Worm (Caenorhabditis elegans) whole organism, L4 larva: ENCODE data around the gene T03D8.6.

Experiments used
- T20F7.1 ChIP-seq: fragments of 200-800 bp; sonication (Bioruptor generic); optimal IDR thresholded peaks from 2 replicates; lab custom pipeline; 2018; ENCODE audit warnings: mild to moderate bottlenecking, missing genetic modification characterization, missing compliant biosample characterization
- T26A8.4 ChIP-seq: fragments of 200-800 bp; sonication (Bioruptor generic); IDR thresholded peaks from 2 replicates; pipeline ENCODE4 v1.3.6; 2022; ENCODE audit warnings: missing genetic modification characterization, missing compliant biosample characterization
- Y48G9A.11 ChIP-seq: fragments of 200-800 bp; sonication (Bioruptor generic); IDR thresholded peaks from 2 replicates; pipeline ENCODE4 v1.3.6; 2022; ENCODE audit warnings: missing genetic modification reagents, missing genetic modification characterization, missing compliant biosample characterization
- Y75B8A.6 ChIP-seq: fragments of 200-800 bp; sonication (Bioruptor generic); IDR thresholded peaks from 2 replicates; pipeline ENCODE4 v1.3.6; 2022; ENCODE audit warnings: missing genetic modification reagents, missing genetic modification characterization, missing compliant biosample characterization
- ZK337.2 ChIP-seq: fragments of 200-800 bp; sonication (Bioruptor generic); IDR thresholded peaks from 2 replicates; pipeline ENCODE4 v1.3.6; 2022; ENCODE audit warnings: missing genetic modification reagents, missing genetic modification characterization, missing compliant biosample characterization
- aly-2 ChIP-seq: sonication (generic microtip); optimal IDR thresholded peaks from 2 replicates; lab custom pipeline; 2018; ENCODE audit warnings: missing biosample characterization, missing genetic modification characterization
- attf-4 ChIP-seq: sonication (generic microtip); optimal IDR thresholded peaks from 3 replicates; lab custom pipeline; 2017; ENCODE audit warnings: missing biosample characterization, missing genetic modification characterization
- ceh-20 ChIP-seq: fragments of 200-800 bp; sonication (Bioruptor generic); IDR thresholded peaks from 2 replicates; pipeline ENCODE4 v1.3.6; 2022; ENCODE audit warnings: missing genetic modification reagents, missing genetic modification characterization, missing compliant biosample characterization
- ceh-28 ChIP-seq: fragments of 150-350 bp; optimal IDR thresholded peaks from 2 replicates; lab custom pipeline; 2014; ENCODE audit warnings: missing biosample characterization, missing genetic modification reagents, missing genetic modification characterization
- ceh-62 ChIP-seq: sonication (generic microtip); optimal IDR thresholded peaks from 2 replicates; lab custom pipeline; 2017; ENCODE audit warnings: missing biosample characterization, missing genetic modification characterization
- ceh-82 ChIP-seq: sonication (generic microtip); optimal IDR thresholded peaks from 2 replicates; lab custom pipeline; 2017; ENCODE audit warnings: missing biosample characterization, missing genetic modification characterization
- ces-1 ChIP-seq: fragments of 150-350 bp; sonication (generic microtip); optimal IDR thresholded peaks from 4 replicates; lab custom pipeline; 2014; ENCODE audit warnings: missing biosample characterization, missing genetic modification reagents, missing genetic modification characterization
- cey-2 ChIP-seq: sonication (generic microtip); optimal IDR thresholded peaks from 3 replicates; lab custom pipeline; 2017; ENCODE audit warnings: missing genetic modification characterization, mild to moderate bottlenecking, missing compliant biosample characterization, antibody characterized with exemption, borderline replicate concordance; ENCODE audit not compliant: insufficient read depth
- daf-12 ChIP-seq: fragments of 150-350 bp; optimal IDR thresholded peaks from 2 replicates; lab custom pipeline; 2014; ENCODE audit warnings: missing biosample characterization, missing genetic modification reagents, missing genetic modification characterization
- daf-16 ChIP-seq, 3 experiments: sonication (generic microtip); optimal IDR thresholded peaks; 2 replicates each; lab custom pipeline; 2016 to 2017; ENCODE audit warnings: missing genetic modification characterization in 3 of 3, missing genetic modification reagents in 3 of 3, mild to moderate bottlenecking in 2 of 3, missing compliant biosample characterization in 2 of 3, missing biosample characterization in 1 of 3, moderate library complexity in 1 of 3
- daf-8 ChIP-seq: fragments of 200-800 bp; sonication (Bioruptor generic); IDR thresholded peaks from 2 replicates; pipeline ENCODE4 v1.3.6; 2022; ENCODE audit warnings: missing genetic modification characterization, missing compliant biosample characterization
- dmd-6 ChIP-seq: fragments of 200-800 bp; sonication (Bioruptor generic); IDR thresholded peaks from 2 replicates; pipeline ENCODE4 v1.3.6; 2022; ENCODE audit warnings: missing genetic modification reagents, missing genetic modification characterization, missing compliant biosample characterization
- dpl-1 ChIP-seq: fragments of 150-350 bp; optimal IDR thresholded peaks from 2 replicates; lab custom pipeline; 2014; ENCODE audit warnings: missing biosample characterization, missing genetic modification reagents, missing genetic modification characterization
- hif-1 ChIP-seq, 2 experiments: sonication (generic microtip); optimal IDR thresholded peaks; 2 replicates each; lab custom pipeline; 2016 to 2017; ENCODE audit warnings: missing compliant biosample characterization in 2 of 2, missing genetic modification characterization in 2 of 2, missing genetic modification reagents in 2 of 2, missing genotype in 2 of 2, mild to moderate bottlenecking in 1 of 2
- jun-1 ChIP-seq: fragments of 150-350 bp; optimal IDR thresholded peaks from 2 replicates; lab custom pipeline; 2014; ENCODE audit warnings: missing biosample characterization, missing genetic modification reagents, missing genetic modification characterization
- lin-13 ChIP-seq: fragments of 150-350 bp; optimal IDR thresholded peaks from 2 replicates; lab custom pipeline; 2014; ENCODE audit warnings: missing biosample characterization, missing genetic modification reagents, missing genetic modification characterization
- lin-29 ChIP-seq: fragments of 200-800 bp; sonication (Bioruptor generic); IDR thresholded peaks from 2 replicates; pipeline ENCODE4 v1.3.6; 2022; ENCODE audit warnings: missing genetic modification reagents, missing genetic modification characterization, missing compliant biosample characterization
- lin-38 ChIP-seq: fragments of 200-800 bp; sonication (Bioruptor generic); IDR thresholded peaks from 2 replicates; pipeline ENCODE4 v1.3.6; 2022; ENCODE audit warnings: missing genetic modification reagents, missing genetic modification characterization, missing compliant biosample characterization
- lin-39 ChIP-seq: fragments of 150-350 bp; optimal IDR thresholded peaks from 2 replicates; lab custom pipeline; 2014; ENCODE audit warnings: missing biosample characterization, missing genetic modification reagents, missing genetic modification characterization
- lir-3 ChIP-seq: sonication (generic microtip); optimal IDR thresholded peaks from 2 replicates; lab custom pipeline; 2016; ENCODE audit warnings: mild to moderate bottlenecking, missing genetic modification characterization, missing compliant biosample characterization
- lsy-2 ChIP-seq, 2 experiments: fragments of 150-350 bp in 1 of 2; sonication (generic microtip) in 1 of 2; optimal IDR thresholded peaks; 2 replicates each; lab custom pipeline; 2014 to 2017; ENCODE audit warnings: missing biosample characterization in 2 of 2, missing genetic modification characterization in 2 of 2
- madf-5 ChIP-seq, 2 experiments: fragments of 200-800 bp; sonication (Bioruptor generic); IDR thresholded peaks; 2 replicates each; pipeline ENCODE4 v1.3.6; 2022; ENCODE audit warnings: missing compliant biosample characterization in 2 of 2, missing genetic modification characterization in 2 of 2
- madf-9 ChIP-seq: fragments of 200-800 bp; sonication (Bioruptor generic); conservative IDR thresholded peaks from 2 replicates; pipeline ENCODE4 v1.3.6; 2022; ENCODE audit warnings: missing genetic modification reagents, missing genetic modification characterization, missing compliant biosample characterization
- mep-1 ChIP-seq: fragments of 150-350 bp; sonication (generic microtip); optimal IDR thresholded peaks from 3 replicates; lab custom pipeline; 2014; ENCODE audit warnings: missing biosample characterization, missing genetic modification characterization
- mes-2 ChIP-seq: sonication (generic microtip); optimal IDR thresholded peaks from 2 replicates; lab custom pipeline; 2016; ENCODE audit warnings: missing genotype, mild to moderate bottlenecking, missing genetic modification characterization, missing compliant biosample characterization; ENCODE audit not compliant: poor library complexity, severe bottlenecking
- mxl-2 ChIP-seq: fragments of 200-800 bp; sonication (Bioruptor generic); conservative IDR thresholded peaks from 2 replicates; pipeline ENCODE4 v1.3.6; 2022; ENCODE audit warnings: missing genetic modification reagents, missing genetic modification characterization, missing compliant biosample characterization
- mxl-3 ChIP-seq: fragments of 200-800 bp; sonication (Bioruptor generic); optimal IDR thresholded peaks from 2 replicates; lab custom pipeline; 2018; ENCODE audit warnings: mild to moderate bottlenecking, missing genetic modification characterization, missing compliant biosample characterization
- nhr-10 ChIP-seq: fragments of 150-350 bp; optimal IDR thresholded peaks from 2 replicates; lab custom pipeline; 2014; ENCODE audit warnings: missing biosample characterization, missing genetic modification characterization
- nhr-102 ChIP-seq: sonication (generic microtip); optimal IDR thresholded peaks from 2 replicates; lab custom pipeline; 2016; ENCODE audit warnings: mild to moderate bottlenecking, missing genetic modification characterization, moderate library complexity, missing compliant biosample characterization
- nhr-28 ChIP-seq: fragments of 150-350 bp; optimal IDR thresholded peaks from 2 replicates; lab custom pipeline; 2014; ENCODE audit warnings: missing biosample characterization, missing genetic modification characterization
- nhr-41 ChIP-seq: fragments of 200-800 bp; sonication (Bioruptor generic); IDR thresholded peaks from 2 replicates; pipeline ENCODE4 v1.3.6; 2022; ENCODE audit warnings: missing genetic modification reagents, missing genetic modification characterization, missing compliant biosample characterization
- nhr-76 ChIP-seq: fragments of 150-350 bp; optimal IDR thresholded peaks from 2 replicates; lab custom pipeline; 2014; ENCODE audit warnings: missing biosample characterization, missing genetic modification characterization
- nhr-77 ChIP-seq: fragments of 150-350 bp; optimal IDR thresholded peaks from 2 replicates; lab custom pipeline; 2014; ENCODE audit warnings: missing biosample characterization, missing genetic modification characterization
- pqm-1 ChIP-seq: sonication (generic microtip); optimal IDR thresholded peaks from 2 replicates; lab custom pipeline; 2017; ENCODE audit warnings: missing biosample characterization, missing genetic modification characterization
- sdz-12 ChIP-seq: fragments of 200-800 bp; sonication (Bioruptor generic); optimal IDR thresholded peaks from 2 replicates; lab custom pipeline; 2018; ENCODE audit warnings: mild to moderate bottlenecking, missing genetic modification characterization, missing compliant biosample characterization
- skn-1 ChIP-seq: fragments of 150-350 bp; optimal IDR thresholded peaks from 2 replicates; lab custom pipeline; 2014; ENCODE audit warnings: missing biosample characterization, missing genetic modification characterization
- spr-3 ChIP-seq: fragments of 200-800 bp; sonication (Bioruptor generic); optimal IDR thresholded peaks from 2 replicates; lab custom pipeline; 2018; ENCODE audit warnings: mild to moderate bottlenecking, missing genetic modification characterization, missing compliant biosample characterization
- unc-39 ChIP-seq: sonication (generic microtip); optimal IDR thresholded peaks from 2 replicates; lab custom pipeline; 2017; ENCODE audit warnings: missing biosample characterization, missing genetic modification characterization
- unc-62 ChIP-seq, 3 experiments: fragments of 150-350 bp in 1 of 3; sonication (generic microtip); optimal IDR thresholded peaks in 2 of 3; peaks in 1 of 3; 1 replicate in 1 of 3; 2 replicates in 2 of 3; lab custom pipeline; 2014 to 2017; ENCODE audit warnings: missing biosample characterization in 3 of 3, missing genetic modification characterization in 3 of 3, missing genetic modification reagents in 3 of 3, missing genotype in 1 of 3
- vab-7 ChIP-seq: fragments of 200-800 bp; sonication (Bioruptor generic); IDR thresholded peaks from 2 replicates; pipeline ENCODE4 v1.3.6; 2022; ENCODE audit warnings: missing genetic modification reagents, missing genetic modification characterization, missing compliant biosample characterization
- zfp-2 ChIP-seq: sonication (generic microtip); optimal IDR thresholded peaks from 2 replicates; lab custom pipeline; 2016; ENCODE audit warnings: mild to moderate bottlenecking, missing genetic modification characterization, missing compliant biosample characterization
- zfp-3 ChIP-seq: fragments of 200-800 bp; sonication (Bioruptor generic); conservative IDR thresholded peaks from 2 replicates; pipeline ENCODE4 v1.3.6; 2022; ENCODE audit warnings: missing genetic modification reagents, missing genetic modification characterization, missing compliant biosample characterization
- zip-11 ChIP-seq: fragments of 200-800 bp; sonication (Bioruptor generic); IDR thresholded peaks from 2 replicates; pipeline ENCODE4 v1.3.6; 2022; ENCODE audit warnings: missing genetic modification characterization, missing compliant biosample characterization
- ztf-7 ChIP-seq: fragments of 150-350 bp; optimal IDR thresholded peaks from 2 replicates; lab custom pipeline; 2014; ENCODE audit warnings: missing biosample characterization, missing genetic modification characterization

T03D8.6 gene

ce11 chrV:20785848-20786225, 34.3 kb downstream of the T03D8.6 start:
- TF ChIP-seq unc-62 (GFP tag; optimal IDR thresholded peaks at IDR 0.05 in 1 of 2; lab: Kevin White, UChicago) (peak in 1 of 2 experiments; percentile 86), unc-62 (tag; optimal IDR thresholded peaks at IDR 0.05; lab: Kevin White, UChicago) (no peak), zfp-2 (tag; lab: Kevin White, UChicago) (no peak), daf-8 (GFP tag; lab: Robert Waterston, UW) (no peak), lin-29 (no peak), ces-1 (no peak), daf-12 (no peak), daf-16 (GFP tag; optimal IDR thresholded peaks at IDR 0.05; lab: Kevin White, UChicago) (no peak), daf-16 (tag; optimal IDR thresholded peaks at IDR 0.05; lab: Kevin White, UChicago) (peak; percentile 63), nhr-10 (no peak), T26A8.4 (GFP tag; lab: Robert Waterston, UW) (no peak), aly-2 (no peak), ceh-28 (tag; lab: Kevin White, UChicago) (no peak), nhr-28 (peak; percentile 17), lin-39 (tag; lab: Kevin White, UChicago) (no peak), zip-11 (GFP tag; lab: Robert Waterston, UW) (no peak), nhr-76 (no peak), ceh-82 (tag; lab: Kevin White, UChicago) (no peak), mxl-3 (GFP tag; lab: Kevin White, UChicago) (no peak), nhr-102 (tag; lab: Kevin White, UChicago) (no peak), ZK337.2 (GFP tag; lab: Robert Waterston, UW) (no peak), spr-3 (GFP tag; lab: Kevin White, UChicago) (no peak), zfp-3 (GFP tag; lab: Robert Waterston, UW) (no peak), skn-1 (tag; lab: Kevin White, UChicago) (no peak), lin-13 (GFP tag; lab: Kevin White, UChicago) (no peak)

ce11 chrV:20785050-20785847, 34.9 kb downstream of the T03D8.6 start:
- TF ChIP-seq madf-9 (GFP tag; lab: Robert Waterston, UW) (no peak), vab-7 (GFP tag; lab: Robert Waterston, UW) (no peak), dmd-6 (GFP tag; lab: Robert Waterston, UW) (no peak), jun-1 (no peak), spr-3 (GFP tag; lab: Kevin White, UChicago) (no peak), pqm-1 (tag; lab: Kevin White, UChicago) (no peak), sdz-12 (GFP tag; lab: Kevin White, UChicago) (no peak), nhr-77 (no peak), mep-1 (tag; lab: Kevin White, UChicago) (peak; percentile 63), unc-39 (no peak), ceh-62 (tag; lab: Kevin White, UChicago) (no peak), Y75B8A.6 (GFP tag; lab: Robert Waterston, UW) (no peak), cey-2 (no peak), ztf-7 (tag; lab: Kevin White, UChicago) (no peak), lin-38 (GFP tag; lab: Robert Waterston, UW) (no peak), ceh-20 (GFP tag; lab: Robert Waterston, UW) (no peak), lsy-2 (tag; optimal IDR thresholded peaks at IDR 0.05; lab: Kevin White, UChicago) (no peak), aly-2 (no peak), dpl-1 (GFP tag; lab: Kevin White, UChicago) (no peak), nhr-102 (tag; lab: Kevin White, UChicago) (peak; percentile 59), nhr-41 (GFP tag; lab: Robert Waterston, UW) (no peak), hif-1 (tag; optimal IDR thresholded peaks at IDR 0.05; lab: Kevin White, UChicago) (peak; percentile 30 to 52), lir-3 (tag; lab: Kevin White, UChicago) (no peak), mxl-2 (GFP tag; lab: Robert Waterston, UW) (no peak), Y48G9A.11 (GFP tag; lab: Robert Waterston, UW) (no peak), mxl-3 (GFP tag; lab: Kevin White, UChicago) (no peak), mes-2 (tag; lab: Kevin White, UChicago) (no peak), attf-4 (tag; lab: Kevin White, UChicago) (no peak), madf-5 (GFP tag; IDR thresholded peaks at IDR 0.05; lab: Robert Waterston, UW) (no peak), T20F7.1 (GFP tag; lab: Kevin White, UChicago) (no peak)
